Worm (Caenorhabditis elegans) whole organism, late embryonic: ENCODE data around the gene C25F6.1.
A peak's percentile ranks its signal among the peaks of the same experiment; 100 is the strongest.

ENCODE experiments used
- C38D4.7 ChIP-seq: fragments of 200-800 bp; sonication (Bioruptor generic); optimal IDR thresholded peaks from 2 replicates; lab custom pipeline; 2018; ENCODE audit warnings: mild to moderate bottlenecking, missing genetic modification characterization, moderate library complexity, missing compliant biosample characterization
- F13H6.1 ChIP-seq: sonication (generic microtip); optimal IDR thresholded peaks from 2 replicates; lab custom pipeline; 2016; ENCODE audit warnings: missing genetic modification characterization, missing compliant biosample characterization
- K02D7.2 ChIP-seq: sonication (generic microtip); optimal IDR thresholded peaks from 2 replicates; lab custom pipeline; 2017; ENCODE audit warnings: mild to moderate bottlenecking, missing genetic modification characterization, missing compliant biosample characterization
- T23F11.4 ChIP-seq: fragments of 200-800 bp; sonication (Bioruptor generic); optimal IDR thresholded peaks from 2 replicates; lab custom pipeline; 2018; ENCODE audit warnings: mild to moderate bottlenecking, missing genetic modification characterization, missing compliant biosample characterization
- ama-1 ChIP-seq: fragments of 150-350 bp; optimal IDR thresholded peaks from 2 replicates; lab custom pipeline; 2014
- ceh-14 ChIP-seq: sonication (generic microtip); optimal IDR thresholded peaks from 2 replicates; lab custom pipeline; 2016; ENCODE audit warnings: missing genotype, missing genetic modification characterization, missing compliant biosample characterization
- ceh-31 ChIP-seq: sonication (generic microtip); optimal IDR thresholded peaks from 2 replicates; lab custom pipeline; 2016; ENCODE audit warnings: missing genetic modification characterization, missing compliant biosample characterization
- ceh-34 ChIP-seq: sonication (generic microtip); optimal IDR thresholded peaks from 2 replicates; lab custom pipeline; 2016; ENCODE audit warnings: mild to moderate bottlenecking, missing genetic modification characterization, missing compliant biosample characterization
- dmd-4 ChIP-seq: sonication (generic microtip); optimal IDR thresholded peaks from 2 replicates; lab custom pipeline; 2016; ENCODE audit warnings: borderline replicate concordance, missing genetic modification characterization, missing compliant biosample characterization
- elt-4 ChIP-seq: sonication (generic microtip); optimal IDR thresholded peaks from 2 replicates; lab custom pipeline; 2016; ENCODE audit warnings: missing genetic modification characterization, missing compliant biosample characterization
- fkh-6 ChIP-seq: sonication (generic microtip); optimal IDR thresholded peaks from 2 replicates; lab custom pipeline; 2016; ENCODE audit warnings: missing genetic modification characterization, missing compliant biosample characterization
- gmeb-2 ChIP-seq: sonication (generic microtip); optimal IDR thresholded peaks from 2 replicates; lab custom pipeline; 2016; ENCODE audit warnings: missing genetic modification characterization, inconsistent platforms, missing compliant biosample characterization
- hlh-13 ChIP-seq: fragments of 200-800 bp; sonication (Bioruptor generic); optimal IDR thresholded peaks from 2 replicates; lab custom pipeline; 2018; ENCODE audit warnings: mild to moderate bottlenecking, missing genetic modification characterization, missing compliant biosample characterization
- hlh-15 ChIP-seq: sonication (generic microtip); optimal IDR thresholded peaks from 2 replicates; lab custom pipeline; 2016; ENCODE audit warnings: missing genetic modification characterization, missing compliant biosample characterization
- hlh-6 ChIP-seq: sonication (generic microtip); optimal IDR thresholded peaks from 2 replicates; lab custom pipeline; 2016; ENCODE audit warnings: missing genotype, missing genetic modification characterization, missing compliant biosample characterization
- hlh-8 ChIP-seq: sonication (generic microtip); optimal IDR thresholded peaks from 2 replicates; lab custom pipeline; 2016; ENCODE audit warnings: missing genotype, missing genetic modification characterization, missing compliant biosample characterization
- lin-11 ChIP-seq: fragments of 200-800 bp; sonication (Bioruptor generic); optimal IDR thresholded peaks from 2 replicates; lab custom pipeline; 2018; ENCODE audit warnings: mild to moderate bottlenecking, missing genetic modification characterization, missing compliant biosample characterization
- madf-2 ChIP-seq: sonication (generic microtip); optimal IDR thresholded peaks from 2 replicates; lab custom pipeline; 2017; ENCODE audit warnings: missing genetic modification characterization, missing compliant biosample characterization
- nhr-232 ChIP-seq: sonication (generic microtip); optimal IDR thresholded peaks from 2 replicates; lab custom pipeline; 2016; ENCODE audit warnings: missing genetic modification characterization, missing compliant biosample characterization
- odd-2 ChIP-seq: sonication (generic microtip); optimal IDR thresholded peaks from 2 replicates; lab custom pipeline; 2017; ENCODE audit warnings: antibody characterized with exemption, mild to moderate bottlenecking, missing genetic modification characterization, missing compliant biosample characterization
- pag-3 ChIP-seq: sonication (generic microtip); optimal IDR thresholded peaks from 2 replicates; lab custom pipeline; 2016; ENCODE audit warnings: missing compliant biosample characterization, missing genetic modification characterization, borderline replicate concordance
- pat-9 ChIP-seq: fragments of 200-800 bp; sonication (Bioruptor generic); optimal IDR thresholded peaks from 2 replicates; lab custom pipeline; 2018; ENCODE audit warnings: mild to moderate bottlenecking, missing genetic modification characterization, moderate library complexity, missing compliant biosample characterization
- pha-2 ChIP-seq: sonication (generic microtip); optimal IDR thresholded peaks from 2 replicates; lab custom pipeline; 2017; ENCODE audit warnings: mild to moderate bottlenecking, missing genetic modification characterization, missing compliant biosample characterization
- pha-4 ChIP-seq: fragments of 150-350 bp; optimal IDR thresholded peaks from 2 replicates; lab custom pipeline; 2018; ENCODE audit warnings: missing biosample characterization, missing genetic modification reagents, missing genetic modification characterization
- pros-1 ChIP-seq: fragments of 150-350 bp; optimal IDR thresholded peaks from 2 replicates; lab custom pipeline; 2014; ENCODE audit warnings: missing biosample characterization, missing genetic modification reagents, missing genetic modification characterization
- ref-2 ChIP-seq: sonication (generic microtip); optimal IDR thresholded peaks from 2 replicates; lab custom pipeline; 2016; ENCODE audit warnings: missing genetic modification characterization, missing compliant biosample characterization
- sdc-2 ChIP-seq: sonication (generic microtip); optimal IDR thresholded peaks from 2 replicates; lab custom pipeline; 2016; ENCODE audit warnings: missing genotype, missing genetic modification characterization, missing compliant biosample characterization
- syd-9 ChIP-seq: sonication (generic microtip); optimal IDR thresholded peaks from 2 replicates; lab custom pipeline; 2016; ENCODE audit warnings: mild to moderate bottlenecking, missing genetic modification characterization, moderate library complexity, missing compliant biosample characterization
- tbx-2 ChIP-seq: sonication (generic microtip); optimal IDR thresholded peaks from 2 replicates; lab custom pipeline; 2016; ENCODE audit warnings: missing genetic modification characterization, missing compliant biosample characterization
- ttx-3 ChIP-seq: sonication (generic microtip); optimal IDR thresholded peaks from 2 replicates; lab custom pipeline; 2016; ENCODE audit warnings: missing genetic modification reagents, missing genetic modification characterization, missing compliant biosample characterization
- unc-3 ChIP-seq, 2 experiments: fragments of 200-800 bp in 1 of 2; sonication (Bioruptor generic) in 1 of 2; sonication (generic microtip) in 1 of 2; conservative IDR thresholded peaks in 1 of 2; optimal IDR thresholded peaks in 1 of 2; 2 replicates each; pipeline versions ENCODE4 v1.3.6 to Lab custom; 2016 to 2022; ENCODE audit warnings: missing compliant biosample characterization in 2 of 2, missing genetic modification characterization in 2 of 2, missing genetic modification reagents in 1 of 2
- unc-42 ChIP-seq: sonication (generic microtip); optimal IDR thresholded peaks from 2 replicates; lab custom pipeline; 2016; ENCODE audit warnings: missing genotype, missing genetic modification characterization, missing compliant biosample characterization
- ztf-16 ChIP-seq: sonication (generic microtip); optimal IDR thresholded peaks from 2 replicates; lab custom pipeline; 2017; ENCODE audit warnings: missing genetic modification characterization, missing compliant biosample characterization

C25F6.1 gene

DNA sequence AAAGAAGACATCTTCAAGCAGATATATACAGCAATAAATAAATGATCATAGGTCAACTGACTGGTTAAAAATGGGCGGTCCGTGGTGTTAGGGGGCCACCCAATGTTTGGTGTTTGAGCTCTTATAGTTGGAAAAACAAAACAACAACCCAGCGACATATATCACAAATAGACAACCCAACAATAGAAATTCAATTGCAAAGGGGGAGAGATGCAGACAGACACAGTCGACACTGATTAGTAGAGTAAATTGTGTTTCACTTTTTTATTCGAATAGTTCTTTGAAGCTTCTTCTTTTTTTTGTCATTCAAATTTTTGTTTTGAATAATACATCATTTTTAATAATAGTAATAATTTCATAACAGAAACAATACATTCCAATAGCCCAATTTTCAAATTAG, 29.2 kb downstream of the C25F6.1 start:
- TF ChIP-seq unc-42 (peak; percentile 88), ceh-14 (tag; lab: Kevin White, UChicago) (no peak)

- TF ChIP-seq dmd-4 (tag; lab: Kevin White, UChicago), result no peak
- TF ChIP-seq, all 69 proteins: peak for 0
Measured at ce11 chrX:5516365-5516764, 30.1 kb downstream of the C25F6.1 start.

ce11 chrX:5517063-5517462, 30.8 kb downstream of the C25F6.1 start, which contains the start of gene T23F2.5:
T23F2.5 (minus strand) TSS chrX:5517163.
- TF ChIP-seq lin-11 (tag; lab: Kevin White, UChicago), result no peak
- no peak for TF ChIP-seq hlh-15 (tag; lab: Kevin White, UChicago)
- no peak for TF ChIP-seq T23F11.4
- no peak for TF ChIP-seq unc-42
- TF ChIP-seq ama-1 (lab: Kevin White, UChicago), result no peak
- no peak for TF ChIP-seq ttx-3 (tag; lab: Kevin White, UChicago)
- TF ChIP-seq ztf-16, result no peak
- no peak for TF ChIP-seq pha-4 (tag; lab: Kevin White, UChicago)
- TF ChIP-seq pag-3, result no peak
- no peak for TF ChIP-seq gmeb-2 (tag; lab: Kevin White, UChicago)
- TF ChIP-seq hlh-13, result no peak
- TF ChIP-seq hlh-8 (tag; lab: Kevin White, UChicago), result no peak
- no peak for TF ChIP-seq sdc-2 (tag; lab: Kevin White, UChicago)
- TF ChIP-seq ceh-14 (tag; lab: Kevin White, UChicago), result no peak
- TF ChIP-seq elt-4, result no peak

DNA sequence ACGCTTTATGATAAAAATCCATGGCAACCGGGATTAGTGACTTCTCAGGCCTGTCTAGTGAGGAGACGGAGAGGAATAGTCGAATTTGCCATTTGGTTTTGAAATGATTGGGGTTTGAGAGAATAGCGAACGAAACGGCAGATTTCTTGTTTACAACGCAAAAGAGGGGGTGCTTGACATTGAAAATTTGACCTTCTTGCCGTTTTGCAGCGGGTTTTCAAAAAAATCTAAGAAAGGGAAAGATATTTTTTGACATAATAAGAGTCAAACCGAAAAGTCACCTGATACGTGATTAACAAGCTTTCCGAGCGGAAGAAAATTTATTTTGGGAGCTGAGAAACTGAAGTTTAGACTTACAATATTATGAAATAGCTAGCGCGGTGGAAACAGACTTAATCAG, 31.6 kb downstream of the C25F6.1 start:
- no peak for TF ChIP-seq hlh-6 (tag; lab: Kevin White, UChicago)
- no peak for TF ChIP-seq nhr-232
- TF ChIP-seq K02D7.2 (tag; lab: Kevin White, UChicago), result no peak
- TF ChIP-seq ztf-16, result no peak
- no peak for TF ChIP-seq pha-4 (tag; lab: Kevin White, UChicago)
- TF ChIP-seq odd-2 (tag; lab: Kevin White, UChicago), result no peak
- no peak for TF ChIP-seq sdc-2 (tag; lab: Kevin White, UChicago)
- no peak for TF ChIP-seq pat-9 (tag; lab: Kevin White, UChicago)
- TF ChIP-seq elt-4, result no peak
- TF ChIP-seq unc-3 (GFP tag; conservative IDR thresholded peaks at IDR 0.05; lab: Robert Waterston, UW), result no peak
- TF ChIP-seq unc-3 (tag; optimal IDR thresholded peaks at IDR 0.05; lab: Kevin White, UChicago), result no peak
- TF ChIP-seq F13H6.1 (tag; lab: Kevin White, UChicago), result no peak
- no peak for TF ChIP-seq madf-2
- TF ChIP-seq ceh-31 (tag; lab: Kevin White, UChicago), result no peak

DNA sequence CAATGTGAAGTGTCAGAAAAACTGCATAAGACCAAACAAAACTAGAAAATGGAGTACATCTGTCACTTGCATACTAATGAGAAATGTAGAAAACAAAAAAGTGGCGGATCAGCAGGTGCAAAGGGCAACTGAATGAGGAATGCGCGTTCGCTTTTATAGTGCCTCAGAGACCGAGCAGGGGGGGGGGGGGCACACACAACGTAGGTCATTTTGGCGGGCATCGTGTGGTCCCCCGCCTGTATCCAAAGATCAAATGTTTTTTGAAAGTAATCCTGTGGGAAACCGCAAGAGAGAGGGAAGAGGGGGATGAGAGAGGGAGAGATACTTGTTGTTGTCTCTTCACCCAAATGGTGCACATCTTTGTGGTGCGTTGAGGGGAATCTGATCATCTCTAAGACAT, 32.1 kb downstream of the C25F6.1 start:
- TF ChIP-seq hlh-6 (tag; lab: Kevin White, UChicago), result peak; percentile 74
- peak; percentile 24 for TF ChIP-seq ceh-34 (tag; lab: Kevin White, UChicago)
- peak; percentile 14 for TF ChIP-seq fkh-6 (tag; lab: Kevin White, UChicago)
- TF ChIP-seq hlh-13, result no peak
- TF ChIP-seq syd-9 (tag; lab: Kevin White, UChicago), result no peak
- TF ChIP-seq ceh-31 (tag; lab: Kevin White, UChicago), result peak; percentile 49
- no peak for TF ChIP-seq ztf-16
- TF ChIP-seq C38D4.7 (GFP tag; lab: Kevin White, UChicago), result no peak
- TF ChIP-seq unc-42, result peak; percentile 31
- TF ChIP-seq pros-1, result no peak
- TF ChIP-seq tbx-2 (tag; lab: Kevin White, UChicago), result peak; percentile 27
- TF ChIP-seq ref-2 (tag; lab: Kevin White, UChicago), result peak; percentile 10
- no peak for TF ChIP-seq pha-2 (tag; lab: Kevin White, UChicago)
